Worm (Caenorhabditis elegans): Measurements from ENCODE around the gene str-88.

DNA sequence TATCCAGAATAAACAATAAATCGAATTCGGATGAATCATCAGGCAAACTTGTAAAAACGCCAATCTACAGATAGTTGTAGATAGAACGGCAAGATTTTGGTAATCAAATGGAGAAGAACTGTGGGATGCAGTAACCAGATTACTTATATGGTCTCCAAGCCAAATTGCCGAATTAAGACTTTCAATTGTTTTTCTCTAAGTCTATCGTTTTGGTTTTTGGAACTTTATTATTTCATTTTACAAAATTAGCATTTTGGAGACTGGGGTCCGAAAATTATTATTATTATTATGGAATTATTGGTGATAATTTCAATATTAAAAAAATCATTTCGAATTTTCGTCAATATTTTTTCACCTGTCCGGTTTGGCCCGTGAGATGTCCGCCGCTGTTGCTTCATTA is 44.3 kb downstream of the str-88 start, which contains the start of gene clec-228:
- no peak for TF ChIP-seq ztf-11 (tag; optimal IDR thresholded peaks at IDR 0.05)
- TF ChIP-seq sptf-1 (tag; optimal IDR thresholded peaks at IDR 0.05) = no peak
- TF ChIP-seq ceh-83 (GFP tag; optimal IDR thresholded peaks at IDR 0.05) = no peak

Data from whole organism, mixed stage, embryonic.